Worm (Caenorhabditis elegans): ENCODE data around the gene lon-1.

The lon-1 gene

ce11 chrIII:5478824-5479368 is 4.6 kb downstream of the lon-1 start, which contains the start of the genes R02F2.6 and R02F2.5:
TSS of gene R02F2.6 (minus strand) at chrIII:5478924.
TSS of gene R02F2.5 (plus strand) at chrIII:5479318.
- TF ChIP-seq ceh-18 (tag; optimal IDR thresholded peaks at IDR 0.05) (no peak), ama-1 (optimal IDR thresholded peaks at IDR 0.05) (no peak), eyg-1 (tag; optimal IDR thresholded peaks at IDR 0.05) (no peak)

- TF ChIP-seq hlh-15 (tag; optimal IDR thresholded peaks at IDR 0.05): no peak
- no peak for TF ChIP-seq ceh-14 (tag; optimal IDR thresholded peaks at IDR 0.05)
- no peak for TF ChIP-seq ceh-18 (tag; optimal IDR thresholded peaks at IDR 0.05)
Measured at ce11 chrIII:5479493-5480167, 5.4 kb downstream of the lon-1 start.

ce11 chrIII:5483738-5484315 is 9.6 kb downstream of the lon-1 start, which contains the start of the genes R02F2.7 and R02F2.4:
TSS of gene R02F2.7 (minus strand) at chrIII:5483773.
TSS of gene R02F2.4 (plus strand) at chrIII:5484289.
- TF ChIP-seq tbx-2 (tag; optimal IDR thresholded peaks at IDR 0.05) (no peak), che-1 (tag; optimal IDR thresholded peaks at IDR 0.05) (no peak), fkh-10 (GFP tag; optimal IDR thresholded peaks at IDR 0.05) (no peak), unc-55 (GFP tag; optimal IDR thresholded peaks at IDR 0.05) (no peak), C08G9.2 (tag; optimal IDR thresholded peaks at IDR 0.05) (no peak), ceh-19 (GFP tag; optimal IDR thresholded peaks at IDR 0.05) (no peak), elt-4 (tag; optimal IDR thresholded peaks at IDR 0.05) (no peak), pax-1 (tag; optimal IDR thresholded peaks at IDR 0.05) (no peak), ceh-24 (tag; optimal IDR thresholded peaks at IDR 0.05) (no peak)

ce11 chrIII:5486345-5486744 is 12.1 kb downstream of the lon-1 start:
- TF ChIP-seq unc-55 (GFP tag; optimal IDR thresholded peaks at IDR 0.05): peak; percentile 30
- TF ChIP-seq unc-86 (tag; optimal IDR thresholded peaks at IDR 0.05): no peak

- no peak for TF ChIP-seq K09A11.1 (tag; optimal IDR thresholded peaks at IDR 0.05; ENCODE audit: insufficient read depth)
Measured at ce11 chrIII:5487087-5487603, 12.9 kb downstream of the lon-1 start, which contains the start of gene osg-1. TSS of gene osg-1 (plus strand) at chrIII:5487553.

- TF ChIP-seq ceh-2 (tag; optimal IDR thresholded peaks at IDR 0.05) (no peak), ama-1 (optimal IDR thresholded peaks at IDR 0.05) (no peak), K02D7.2 (tag; optimal IDR thresholded peaks at IDR 0.05) (no peak), ceh-9 (tag; optimal IDR thresholded peaks at IDR 0.05) (no peak), zip-5 (tag; optimal IDR thresholded peaks at IDR 0.05) (no peak), F13H6.1 (tag; optimal IDR thresholded peaks at IDR 0.05) (no peak), pat-9 (tag; optimal IDR thresholded peaks at IDR 0.05) (no peak)
Measured at ce11 chrIII:5495168-5495567, 20.9 kb downstream of the lon-1 start, which contains the start of gene R02F2.8. TSS of gene R02F2.8 (minus strand) at chrIII:5495268.

ce11 chrIII:5498973-5499372 is 24.7 kb downstream of the lon-1 start, which contains the start of gene R02F2.9:
TSS of gene R02F2.9 (plus strand) at chrIII:5499190.
- TF ChIP-seq ttx-3 (tag; optimal IDR thresholded peaks at IDR 0.05): no peak
- peak; percentile 41 for TF ChIP-seq nfya-1 (tag; optimal IDR thresholded peaks at IDR 0.05)
- no peak for TF ChIP-seq ceh-24 (tag; optimal IDR thresholded peaks at IDR 0.05)
- TF ChIP-seq gmeb-2 (tag; optimal IDR thresholded peaks at IDR 0.05): no peak
- no peak for TF ChIP-seq ceh-2 (tag; optimal IDR thresholded peaks at IDR 0.05)
- TF ChIP-seq che-1 (tag; optimal IDR thresholded peaks at IDR 0.05): no peak
- no peak for TF ChIP-seq ahr-1 (tag; optimal IDR thresholded peaks at IDR 0.05)
- peak; percentile 37 for TF ChIP-seq unc-42 (tag; optimal IDR thresholded peaks at IDR 0.05)
- peak; percentile 55 for TF ChIP-seq ets-4 (tag; optimal IDR thresholded peaks at IDR 0.05)
- no peak for TF ChIP-seq ceh-31 (tag; optimal IDR thresholded peaks at IDR 0.05)
